Worm (Caenorhabditis elegans) whole organism, late embryonic: ENCODE results near the gene Y110A2AL.4.

Experiments
- fkh-6 ChIP-seq: sonication (generic microtip); optimal IDR thresholded peaks from 2 replicates; lab custom pipeline; 2016; ENCODE audit warnings: missing genetic modification characterization, missing compliant biosample characterization
- nhr-11 ChIP-seq: fragments of 150-350 bp; optimal IDR thresholded peaks from 2 replicates; lab custom pipeline; 2014; ENCODE audit warnings: missing biosample characterization, missing genetic modification characterization

DNA sequence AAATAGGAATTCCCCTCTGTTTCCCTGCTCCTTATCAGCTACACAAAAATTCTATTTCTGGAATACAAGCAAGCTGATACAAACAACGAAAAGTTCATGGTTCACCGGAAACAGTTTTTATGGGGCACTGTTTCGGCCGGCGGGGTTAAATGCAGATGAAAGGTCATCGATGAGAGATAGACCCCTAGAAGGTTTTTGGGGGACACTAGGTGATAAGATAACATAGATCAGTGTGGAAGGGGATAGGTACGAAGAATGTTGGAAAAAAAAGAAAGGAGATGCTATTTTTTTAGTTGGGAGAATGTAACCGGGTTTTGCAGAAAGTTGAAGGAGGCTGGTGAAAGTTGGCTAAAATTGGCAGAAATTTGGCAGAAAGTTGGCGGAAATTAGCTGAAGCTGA lies 33.5 kb upstream of the Y110A2AL.4 start:
- TF ChIP-seq nhr-11 (tag; lab: Kevin White, UChicago) (no peak), fkh-6 (tag; lab: Kevin White, UChicago) (no peak)
